Fruit fly (Drosophila melanogaster) ovary, adult (tissue): ENCODE measurements around the gene CG32767.

Experiments
- CG17801 ChIP-seq: fragments of 200-800 bp; optimal IDR thresholded peaks from 2 replicates; lab custom pipeline; 2019; ENCODE audit warnings: missing biosample characterization, mild to moderate bottlenecking, missing genetic modification characterization, moderate library complexity; ENCODE audit not compliant: partially characterized antibody

The CG32767 gene

DNA sequence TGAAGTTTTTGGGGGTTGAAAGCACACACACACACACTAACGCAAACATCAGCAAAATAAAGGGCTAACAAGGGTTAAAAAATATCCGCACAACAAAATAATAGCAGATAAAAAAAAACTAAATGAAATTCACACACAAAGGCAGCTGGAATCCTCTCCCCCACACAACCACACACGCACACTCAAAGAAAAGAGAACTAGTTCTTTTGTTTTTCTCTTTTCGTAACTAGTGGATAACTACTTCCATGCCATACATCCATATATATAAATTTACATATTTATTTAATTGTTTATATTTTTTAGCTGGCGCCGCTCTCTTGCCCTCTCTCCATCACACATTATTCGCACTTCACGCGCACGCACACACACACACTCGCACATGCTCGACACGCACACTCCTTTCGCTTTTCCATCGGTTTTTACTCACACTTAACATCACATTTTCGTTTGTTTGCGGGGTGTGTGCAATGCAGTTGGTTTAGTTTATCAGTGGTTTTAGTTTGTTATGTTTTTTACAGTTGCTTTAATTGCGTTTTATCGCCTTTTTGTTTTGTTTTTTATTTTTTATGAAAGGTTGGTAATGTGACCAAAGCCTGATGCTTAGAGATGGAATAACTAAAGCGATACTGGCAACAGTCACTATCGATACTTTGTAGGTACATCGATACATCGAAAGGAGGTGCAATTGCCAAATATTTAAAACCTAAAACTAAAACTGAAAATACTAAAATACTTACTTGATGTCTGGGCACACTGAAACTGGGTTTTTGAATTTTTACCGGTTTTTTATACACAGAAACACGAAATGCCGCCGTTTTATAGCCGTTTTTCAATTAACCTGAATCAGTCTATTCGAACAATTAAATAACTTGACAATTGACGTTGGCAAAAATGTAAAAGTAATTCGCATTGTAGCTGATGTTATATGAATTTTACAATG lies at the start of gene CG32767:
TSS of gene CG32767 (minus strand) at position 623 of the 940 bp plus-strand sequence.
- peak; percentile 88 for TF ChIP-seq CG17801 (GFP tag; lab: Kevin White, UChicago)

DNA sequence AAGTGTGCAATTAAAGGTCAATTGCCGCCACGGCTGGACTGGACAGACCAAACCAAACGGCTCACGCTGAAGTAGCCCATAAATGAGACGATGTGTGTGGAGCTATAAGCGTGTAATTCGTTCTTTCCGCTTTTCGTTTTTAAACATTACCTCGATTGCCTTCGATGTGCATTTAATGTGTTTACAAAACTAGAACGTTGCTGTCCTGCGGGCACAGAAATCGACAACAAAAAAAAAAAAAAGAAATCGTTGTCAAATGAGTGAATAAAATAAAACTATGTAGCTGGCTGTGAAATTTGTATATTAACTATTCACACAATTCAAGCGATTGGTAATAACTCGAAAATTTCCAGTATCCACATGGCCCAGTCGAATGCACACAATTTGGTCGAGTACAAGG lies 47.0 kb upstream of the CG32767 start, which contains the start of gene Rpn13R:
TSS of gene Rpn13R (plus strand) at position 301 of the 400 bp plus-strand sequence.
- TF ChIP-seq CG17801 (GFP tag; lab: Kevin White, UChicago) = no peak

DNA sequence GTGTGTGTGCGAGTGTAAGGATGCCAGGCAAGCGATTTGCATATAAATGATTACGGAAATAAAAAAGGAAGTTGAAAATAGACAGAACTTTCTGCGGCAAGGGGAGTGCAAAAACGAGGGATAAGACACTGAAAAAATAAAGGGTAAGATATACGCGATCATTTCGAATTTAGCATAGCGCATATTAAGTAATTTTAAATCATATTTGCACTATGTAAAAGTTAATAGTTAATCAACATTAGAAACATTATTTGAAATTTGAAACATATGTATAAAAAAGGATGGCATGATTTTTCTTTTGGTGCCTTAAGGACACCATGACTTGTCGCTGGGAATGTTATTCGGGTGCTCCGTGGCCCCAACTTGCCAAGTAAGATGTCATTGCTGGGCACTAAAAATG lies 28.5 kb upstream of the CG32767 start:
- TF ChIP-seq CG17801 (GFP tag; lab: Kevin White, UChicago) = no peak

DNA sequence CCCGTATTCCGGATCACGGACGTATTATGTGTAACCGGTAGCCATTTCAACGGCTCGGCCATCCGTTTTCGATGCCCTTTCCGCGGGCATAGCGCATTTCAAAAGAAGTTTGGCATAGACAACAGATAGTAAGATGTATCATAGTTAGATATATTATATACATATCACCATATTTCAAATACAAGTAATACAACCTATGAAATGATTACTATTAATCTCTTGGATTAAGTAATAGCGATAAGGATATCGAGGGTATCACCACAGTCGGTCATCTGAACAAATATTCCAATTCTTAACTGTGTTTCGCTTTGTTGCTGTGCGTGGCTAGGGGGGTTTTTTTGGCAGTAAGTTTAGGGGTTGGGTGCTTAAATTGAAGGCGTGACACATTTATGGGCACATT lies 11.1 kb upstream of the CG32767 start:
- TF ChIP-seq CG17801 (GFP tag; lab: Kevin White, UChicago) = no peak

DNA sequence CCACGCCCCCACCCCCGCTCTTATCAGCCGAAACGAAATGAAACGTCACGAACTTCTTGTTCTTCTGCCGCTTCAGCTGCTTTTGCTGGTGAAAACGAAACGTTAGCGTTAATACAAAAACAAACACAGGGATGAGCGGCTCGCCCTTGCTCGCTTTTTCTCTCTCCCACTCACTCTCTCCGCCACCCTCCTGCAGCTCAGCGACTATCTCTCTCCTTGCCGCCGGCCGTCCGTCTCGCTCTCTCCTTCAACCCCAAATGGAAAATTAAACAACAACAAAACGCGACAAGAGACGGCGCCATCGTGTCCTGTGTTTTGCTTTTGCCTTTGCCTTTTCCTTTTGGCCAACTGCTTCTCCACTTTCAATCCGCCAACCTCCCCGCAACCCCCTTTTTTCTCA lies 9.8 kb upstream of the CG32767 start:
- TF ChIP-seq CG17801 (GFP tag; lab: Kevin White, UChicago) = no peak

DNA sequence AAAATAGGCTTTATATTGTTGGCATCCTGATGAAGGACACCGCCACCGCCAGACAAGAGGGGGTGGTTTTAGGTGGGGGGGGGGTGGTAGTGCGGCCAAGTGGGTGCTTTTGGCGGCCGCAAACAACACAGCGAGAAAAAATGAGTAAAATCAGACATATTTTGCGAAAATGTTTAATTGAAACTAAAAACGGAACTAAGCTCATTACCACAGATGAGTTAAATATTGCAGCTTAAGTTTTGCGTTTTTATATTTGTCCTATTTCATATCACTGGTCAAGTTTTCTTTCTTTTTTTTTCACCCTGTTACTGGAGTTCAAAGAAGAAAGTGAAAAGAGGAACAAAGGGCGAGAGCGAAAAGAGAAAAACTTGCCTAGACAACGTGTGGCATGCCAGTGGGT lies 9.4 kb upstream of the CG32767 start:
- TF ChIP-seq CG17801 (GFP tag; lab: Kevin White, UChicago) = no peak

DNA sequence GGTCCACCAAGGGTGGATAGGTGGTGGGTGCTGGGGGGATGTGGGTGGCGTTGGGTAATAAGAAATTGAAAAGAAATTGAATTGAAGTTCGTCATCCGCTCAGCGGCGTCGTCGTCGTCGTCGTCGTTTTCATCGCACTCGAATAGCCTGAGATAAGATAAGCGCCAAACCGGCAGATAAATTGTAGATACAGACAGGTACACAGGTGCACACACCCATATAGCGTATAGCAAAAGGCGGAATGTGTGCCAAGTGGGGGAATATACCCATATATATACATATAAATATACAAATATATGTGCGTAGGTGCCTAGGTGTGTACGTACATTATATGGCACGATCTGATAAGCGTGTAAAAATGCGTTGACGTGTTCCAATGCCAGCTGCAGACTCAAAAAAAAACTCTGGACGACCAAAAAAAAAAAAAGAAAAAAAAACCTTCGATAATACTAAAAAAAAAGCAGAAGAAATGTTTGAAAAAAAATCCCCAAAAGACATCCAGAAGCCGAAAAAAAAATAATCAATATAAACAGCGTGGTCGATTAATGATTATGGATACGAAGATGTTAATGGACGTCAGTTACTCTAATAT lies 7.3 kb upstream of the CG32767 start:
- no peak for TF ChIP-seq CG17801 (GFP tag; lab: Kevin White, UChicago)

DNA sequence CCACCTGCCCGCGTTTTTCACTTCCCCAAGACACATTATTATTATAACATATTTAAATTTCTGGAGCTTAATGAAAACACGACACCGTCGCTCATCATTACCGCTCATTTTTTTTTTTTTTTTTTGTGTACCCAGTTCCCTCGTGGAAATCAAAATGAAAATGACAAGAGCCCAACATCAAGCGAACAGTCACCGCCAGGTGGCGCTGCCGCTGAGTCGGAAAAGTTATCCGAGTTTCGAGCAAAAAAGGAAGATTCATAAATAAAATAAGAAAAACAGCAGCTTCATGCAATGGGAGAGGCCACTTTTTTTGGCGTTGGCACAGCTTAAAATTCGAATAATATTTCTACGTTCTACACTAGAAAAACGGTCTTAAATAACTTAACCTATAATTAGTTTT lies 6.6 kb upstream of the CG32767 start:
- no peak for TF ChIP-seq CG17801 (GFP tag; lab: Kevin White, UChicago)

DNA sequence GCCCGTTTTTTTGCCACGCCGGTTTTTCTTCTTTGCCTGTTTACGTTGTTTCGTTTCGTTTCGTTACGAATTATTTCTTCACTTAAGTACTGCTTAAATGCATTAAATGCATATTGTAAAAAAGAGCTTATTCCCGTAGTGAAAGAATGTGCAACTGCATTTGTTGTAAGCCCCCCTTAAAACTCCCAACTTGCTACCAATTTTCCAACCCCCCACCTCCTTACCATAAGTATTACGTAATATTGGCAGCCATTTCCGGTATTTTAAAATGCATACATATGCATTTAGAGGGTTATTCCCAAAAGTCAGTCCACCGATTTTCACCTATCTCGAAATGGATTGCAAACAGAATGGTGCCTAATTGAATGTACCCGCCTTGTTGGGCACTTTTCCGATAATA lies 3.2 kb upstream of the CG32767 start:
- no peak for TF ChIP-seq CG17801 (GFP tag; lab: Kevin White, UChicago)

DNA sequence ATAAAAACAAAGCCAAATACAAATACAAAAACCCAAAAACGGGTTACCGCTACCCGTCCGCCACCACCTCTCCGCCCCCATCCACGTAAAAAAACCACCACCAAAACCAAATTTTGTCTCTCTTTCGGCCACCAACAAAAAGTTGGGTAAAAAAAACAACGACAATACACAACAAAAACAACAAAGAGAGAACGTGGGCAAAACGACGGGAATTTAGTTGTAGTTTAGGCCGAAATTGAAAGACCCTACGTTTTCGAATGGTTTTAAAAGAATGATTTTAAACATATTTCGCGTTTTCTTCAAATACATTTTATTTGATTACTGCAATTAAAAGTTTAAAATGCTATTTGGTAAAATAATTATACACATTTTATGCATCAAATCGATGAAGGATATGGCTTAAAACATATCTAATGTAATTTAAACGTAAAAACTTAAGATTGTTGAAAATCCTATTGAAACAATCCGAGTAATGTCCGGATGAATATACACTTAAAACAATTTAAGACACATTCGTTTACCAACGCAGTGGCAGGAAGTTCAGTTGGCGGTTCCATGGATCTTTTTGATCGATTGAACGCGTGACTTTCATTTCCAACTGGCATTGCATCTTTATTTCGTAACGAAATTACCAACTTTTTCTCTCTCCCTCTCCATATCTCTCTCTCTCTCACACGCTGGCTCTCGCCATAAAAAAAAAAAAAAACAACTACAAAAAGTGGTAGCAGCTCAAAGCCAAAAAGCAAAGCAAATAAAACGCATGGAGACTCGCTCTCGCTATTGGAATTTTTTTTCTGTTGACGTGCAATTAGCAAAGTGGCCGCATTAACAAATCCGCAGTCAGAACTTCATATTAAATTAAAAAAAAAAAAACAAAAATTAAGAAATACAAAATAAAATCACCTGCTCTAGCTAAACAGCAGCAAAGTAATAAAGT lies 2.4 kb upstream of the CG32767 start:
- peak; percentile 78 for TF ChIP-seq CG17801 (GFP tag; lab: Kevin White, UChicago)

DNA sequence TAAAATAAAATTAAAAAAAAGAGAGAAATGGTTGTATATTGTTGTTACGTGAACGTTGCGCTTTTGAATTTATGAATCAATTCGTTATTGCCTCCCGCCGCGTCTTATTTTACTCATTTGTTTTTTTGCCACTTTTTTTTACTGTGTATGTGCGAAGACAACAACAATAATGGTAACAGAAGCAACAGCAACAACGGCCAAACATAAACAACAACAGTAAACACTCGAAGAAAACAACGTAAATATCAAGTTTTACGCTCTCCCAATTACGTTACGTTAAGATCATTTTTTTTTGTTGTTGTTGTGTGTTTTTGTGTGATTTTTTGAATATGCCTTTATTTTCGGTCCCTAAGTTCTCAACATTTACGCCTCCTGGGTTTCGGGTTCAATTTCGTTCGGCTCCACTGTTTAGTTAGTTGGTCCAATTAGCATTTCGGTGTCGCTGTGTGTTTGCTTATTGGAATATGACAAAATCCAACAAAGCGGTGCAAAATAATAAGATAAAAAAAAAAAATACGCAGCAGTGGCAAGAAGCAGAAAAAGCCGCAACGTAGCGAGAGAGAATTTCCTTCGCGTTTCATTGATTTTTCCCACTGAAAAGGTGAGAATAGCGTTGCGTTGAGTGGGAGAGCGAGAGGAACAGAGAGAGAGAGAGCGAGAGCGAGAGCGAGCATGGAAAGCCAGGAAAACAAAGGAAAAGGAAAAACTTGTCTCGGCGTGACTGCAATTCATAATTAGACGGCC lies 1.6 kb upstream of the CG32767 start:
- peak; percentile 18 for TF ChIP-seq CG17801 (GFP tag; lab: Kevin White, UChicago)

DNA sequence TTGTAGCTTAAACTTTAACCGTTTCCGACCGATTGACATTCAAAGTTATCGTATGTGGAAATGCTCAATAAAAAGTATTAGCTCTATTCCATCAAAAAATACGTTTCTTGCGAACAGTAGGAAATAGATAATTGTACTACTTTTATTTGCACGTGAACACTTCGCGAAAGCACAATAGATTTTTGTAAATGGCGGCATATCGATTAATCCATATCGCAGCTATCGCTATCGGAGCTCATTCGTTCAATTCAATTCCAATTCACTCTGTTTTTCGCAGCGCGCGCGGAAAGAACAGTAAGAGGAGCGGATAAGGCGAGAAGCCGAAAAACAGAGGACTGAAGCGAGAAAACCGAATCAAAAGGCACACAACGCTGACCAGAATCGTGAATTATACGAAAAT lies 901 bp upstream of the CG32767 start, which contains the start of the genes CG15465 and rg:
TSS of gene CG15465 (plus strand) at position 291 of the 400 bp plus-strand sequence.
TSS of gene rg (plus strand) at position 291 of the 400 bp plus-strand sequence.
- no peak for TF ChIP-seq CG17801 (GFP tag; lab: Kevin White, UChicago)

DNA sequence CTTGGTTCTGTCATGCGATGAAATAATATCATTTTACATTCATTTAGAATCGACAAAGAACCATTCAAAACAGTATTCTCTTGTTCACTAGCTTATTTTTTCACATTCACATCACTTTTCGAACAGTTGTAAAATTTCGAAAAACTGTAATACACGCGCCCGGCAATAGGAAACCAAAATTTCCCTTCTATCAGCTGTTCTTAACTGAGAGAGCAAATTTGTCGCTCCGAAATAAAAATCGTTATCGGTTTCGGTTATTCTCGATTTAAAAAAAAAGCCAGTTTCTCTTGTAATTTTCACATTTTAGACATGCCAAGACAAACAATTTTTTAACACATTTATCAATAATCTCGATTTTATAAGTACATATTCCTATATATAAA lies 509 bp upstream of the CG32767 start:
- TF ChIP-seq CG17801 (GFP tag; lab: Kevin White, UChicago) = no peak

DNA sequence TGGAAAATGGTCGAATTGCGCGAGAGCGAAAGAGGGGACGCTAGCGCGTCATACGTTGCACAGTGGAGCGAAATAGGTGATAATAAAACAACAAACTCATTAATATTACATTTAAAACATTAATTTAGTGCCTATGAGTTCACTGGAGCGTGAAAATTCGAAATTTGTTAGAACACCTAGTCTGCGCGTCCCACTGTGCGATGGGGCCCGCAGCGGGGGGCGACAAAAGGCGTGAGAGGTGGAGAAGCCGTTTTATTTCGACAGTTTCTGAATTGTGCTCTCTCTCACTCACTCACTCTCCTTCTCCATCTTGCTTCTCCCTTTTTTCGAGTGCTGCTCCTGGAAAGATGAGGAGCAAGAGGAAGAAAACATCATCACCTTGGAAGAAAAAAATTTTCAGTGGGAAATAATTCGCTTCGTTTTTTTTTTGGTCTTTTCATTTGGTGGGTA lies 896 bp downstream of the CG32767 start:
- TF ChIP-seq CG17801 (GFP tag; lab: Kevin White, UChicago) = peak; percentile 59
